Worm (Caenorhabditis elegans): Measurements from ENCODE around the gene F48G7.13.

DNA sequence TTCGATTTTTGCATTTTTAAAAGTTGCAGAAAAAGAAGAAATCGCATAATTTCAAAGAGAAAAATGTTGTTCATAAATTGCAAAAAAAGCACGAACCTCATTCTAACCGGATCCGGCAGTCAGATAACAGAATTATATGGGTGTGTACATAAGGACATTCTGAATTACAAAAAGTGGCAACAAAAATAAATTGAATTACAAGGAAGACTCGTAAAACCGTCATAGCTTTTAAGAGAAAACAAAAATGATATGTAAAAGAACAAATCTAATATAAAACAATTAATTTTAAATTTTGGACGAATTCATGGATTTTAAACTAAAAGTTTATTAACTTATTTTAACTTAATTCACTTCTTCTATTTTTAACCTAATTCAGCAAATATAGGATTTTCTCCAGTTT lies 44.8 kb downstream of the F48G7.13 start, which contains the start of gene F31F4.17:
- TF ChIP-seq fkh-10 (GFP tag; optimal IDR thresholded peaks at IDR 0.05): no peak
- TF ChIP-seq sox-4 (tag; optimal IDR thresholded peaks at IDR 0.05): no peak
- TF ChIP-seq xbp-1 (tag; optimal IDR thresholded peaks at IDR 0.05): no peak
- TF ChIP-seq mab-9 (GFP tag; IDR thresholded peaks at IDR 0.05): no peak
- no peak for TF ChIP-seq lin-39 (tag; optimal IDR thresholded peaks at IDR 0.05)
- no peak for TF ChIP-seq snpc-4 (tag; optimal IDR thresholded peaks at IDR 0.05)
- no peak for TF ChIP-seq fos-1 (tag; optimal IDR thresholded peaks at IDR 0.05)
- TF ChIP-seq nhr-11 (tag; optimal IDR thresholded peaks at IDR 0.05): no peak
- TF ChIP-seq efl-1 (optimal IDR thresholded peaks at IDR 0.05): no peak
- TF ChIP-seq efl-1 (GFP tag; optimal IDR thresholded peaks at IDR 0.05 in 1 of 2): no peak
- no peak for TF ChIP-seq nhr-237 (tag; optimal IDR thresholded peaks at IDR 0.05)
- no peak for TF ChIP-seq mep-1 (tag; optimal IDR thresholded peaks at IDR 0.05)
- TF ChIP-seq unc-62 (GFP tag; optimal IDR thresholded peaks at IDR 0.05): no peak
- no peak for TF ChIP-seq nhr-28 (tag; optimal IDR thresholded peaks at IDR 0.05)
